Fruit fly (Drosophila melanogaster): ENCODE data around the gene CG9098.

DNA sequence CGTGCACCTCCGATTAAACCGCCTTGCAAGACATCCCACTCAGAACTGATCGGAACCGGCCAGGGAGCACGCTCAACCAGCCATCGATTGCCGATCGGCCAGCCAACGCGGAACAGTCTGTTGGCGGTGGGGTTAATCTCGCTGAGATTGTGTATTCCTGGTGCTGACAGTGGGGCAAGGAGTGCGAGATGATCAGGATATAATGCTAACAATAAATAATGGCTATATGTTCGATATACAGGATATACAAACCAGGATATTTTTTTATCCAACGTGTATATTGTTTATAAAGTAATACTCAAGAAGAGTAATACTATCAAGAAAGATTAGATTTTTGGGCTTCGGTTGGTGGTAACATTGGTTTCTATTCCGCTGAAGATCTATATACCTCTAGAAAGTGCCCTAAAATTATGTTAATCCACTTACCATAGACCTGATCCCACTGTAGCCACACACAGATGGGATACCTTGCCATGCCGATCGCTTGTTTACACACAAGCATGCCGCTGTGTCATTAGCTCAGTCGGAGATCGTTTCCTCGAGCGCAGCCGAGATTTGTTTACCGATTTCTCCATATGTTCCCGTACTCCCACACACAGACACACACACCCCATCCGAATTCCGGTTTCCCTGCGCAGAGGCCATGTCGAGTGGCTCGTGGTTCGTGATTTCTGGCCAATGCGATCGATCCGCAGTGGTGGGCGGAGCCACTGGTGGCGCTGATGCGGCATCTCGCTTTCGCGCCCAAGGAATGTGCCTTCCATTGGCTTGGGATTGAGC, 7.4 kb upstream of the CG9098 start, which contains the start of gene H2.0:
- no peak for TF ChIP-seq Antp (GFP tag; optimal IDR thresholded peaks at IDR 0.05)
- TF ChIP-seq NC2α (GFP tag; optimal IDR thresholded peaks at IDR 0.05): no peak
- no peak for TF ChIP-seq CG6854 (GFP tag; optimal IDR thresholded peaks at IDR 0.05)
- no peak for TF ChIP-seq Dip2 (GFP tag; IDR thresholded peaks at IDR 0.05)

Data from whole organism, embryonic.